Worm (Caenorhabditis elegans) whole organism, midembryonic: ENCODE results near the gene hpk-1.

Experiments
- T22C8.4 ChIP-seq: fragments of 200-800 bp; sonication (Bioruptor generic); IDR thresholded peaks from 2 replicates; pipeline ENCODE4 v1.3.6; 2022; ENCODE audit warnings: missing genetic modification characterization, missing compliant biosample characterization
- cog-1 ChIP-seq: sonication (generic microtip); optimal IDR thresholded peaks from 2 replicates; lab custom pipeline; 2016; ENCODE audit warnings: missing genetic modification characterization, missing compliant biosample characterization
- flt-1 ChIP-seq: fragments of 200-800 bp; sonication (Bioruptor generic); IDR thresholded peaks from 2 replicates; pipeline ENCODE4 v1.3.6; 2022; ENCODE audit warnings: missing genetic modification characterization, missing compliant biosample characterization
- klf-2 ChIP-seq: fragments of 200-800 bp; sonication (Bioruptor generic); conservative IDR thresholded peaks from 2 replicates; pipeline ENCODE4 v1.3.6; 2022; ENCODE audit warnings: missing genetic modification reagents, missing genetic modification characterization, missing compliant biosample characterization
- med-1 ChIP-seq: sonication (generic microtip); optimal IDR thresholded peaks from 2 replicates; lab custom pipeline; 2017; ENCODE audit warnings: missing genetic modification characterization, mild to moderate bottlenecking, missing compliant biosample characterization, antibody characterized with exemption, missing genetic modification reagents; ENCODE audit not compliant: insufficient read depth
- ztf-23 ChIP-seq: fragments of 200-800 bp; sonication (Bioruptor generic); IDR thresholded peaks from 2 replicates; pipeline ENCODE4 v1.3.6; 2022; ENCODE audit warnings: missing genetic modification reagents, missing genetic modification characterization, missing compliant biosample characterization
- ztf-29 ChIP-seq: fragments of 200-800 bp; sonication (Bioruptor generic); IDR thresholded peaks from 2 replicates; pipeline ENCODE4 v1.3.6; 2022; ENCODE audit warnings: missing genetic modification reagents, missing genetic modification characterization, missing compliant biosample characterization

DNA sequence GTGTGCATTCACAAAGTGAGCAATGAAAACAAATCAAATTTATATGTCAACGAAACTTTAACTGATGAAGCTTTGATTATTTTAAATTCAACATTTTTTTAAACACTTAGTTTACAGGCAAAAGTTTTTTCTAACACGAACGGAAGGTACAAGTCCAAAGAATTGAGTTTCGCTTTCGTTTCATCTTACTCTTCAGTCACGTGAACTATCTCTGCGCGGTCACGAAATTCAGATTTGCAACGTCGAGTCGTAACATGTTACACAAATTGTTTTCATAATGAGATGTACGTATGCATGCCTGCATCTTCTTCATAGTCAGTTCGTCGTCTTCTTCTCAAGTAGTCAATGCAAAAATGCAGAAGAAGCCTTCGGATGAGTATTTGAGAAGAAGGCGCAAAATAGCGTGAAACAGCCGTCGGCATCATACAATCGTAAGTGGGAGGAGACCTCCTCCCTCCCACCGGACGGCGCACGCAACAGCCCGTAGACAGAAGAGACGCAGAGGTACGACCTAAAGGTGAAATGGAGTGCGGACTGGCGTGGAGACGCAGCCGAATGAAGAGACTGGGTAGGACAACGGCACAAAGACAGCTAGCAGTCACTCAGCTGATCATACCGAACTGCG, 48.3 kb upstream of the hpk-1 start, which contains the start of gene coel-1:
- TF ChIP-seq ztf-29 (GFP tag; lab: Robert Waterston, UW), result 0 out of 2 replicates have a peak, but pooled peaks have one; percentile 33
- no peak for TF ChIP-seq klf-2 (GFP tag; lab: Robert Waterston, UW)
- peak; percentile 41 for TF ChIP-seq cog-1 (tag; lab: Kevin White, UChicago)
- TF ChIP-seq flt-1 (GFP tag; lab: Robert Waterston, UW), result no peak
- TF ChIP-seq T22C8.4 (GFP tag; lab: Robert Waterston, UW), result no peak
- no peak for TF ChIP-seq med-1 (GFP tag; lab: Kevin White, UChicago)
- TF ChIP-seq ztf-23, result no peak
